1 fruit fly cellular context compared by ENCODE assay signal in the genomic region with DNA sequence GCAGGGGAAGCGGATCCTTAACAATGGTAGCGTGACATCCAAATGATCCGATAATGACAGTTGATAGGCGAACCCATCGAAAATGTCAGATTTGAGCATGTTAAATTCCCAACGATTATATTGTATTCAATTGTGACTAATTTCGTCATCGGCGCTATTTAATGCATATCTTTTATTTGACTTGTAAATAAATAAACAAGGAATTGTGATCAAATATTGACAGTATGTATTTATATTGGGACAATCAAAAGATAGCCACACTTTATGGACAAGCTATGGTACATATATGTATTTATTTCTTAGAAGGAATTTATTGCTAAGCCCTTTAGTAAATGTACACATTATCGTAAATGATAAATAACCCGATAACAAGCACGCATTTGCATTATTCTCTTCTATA.
TF ChIP-seq lines count a peak whose summit lies in the region.

No protein-coding gene starts in this region.

TF ChIP-seq in whole organism, embryonic, 481 proteins besides CTCF, POLR2A, EP300 and RAD21 (continued from another document and continues in another):
- no peak for TF ChIP-seq ranshi (GFP tag; IDR thresholded peaks at IDR 0.05; lab: Robert Waterston, UW)
- no peak for TF ChIP-seq CG3838 (GFP tag; optimal IDR thresholded peaks at IDR 0.05; lab: Kevin White, UChicago)
- TF ChIP-seq CG1024 (GFP tag; IDR thresholded peaks at IDR 0.05; lab: Robert Waterston, UW): no peak
- TF ChIP-seq fd102C (GFP tag; optimal IDR thresholded peaks at IDR 0.05; lab: Kevin White, UChicago): no peak
- TF ChIP-seq Meics (GFP tag; optimal IDR thresholded peaks at IDR 0.05; lab: Kevin White, UChicago): no peak
- no peak for TF ChIP-seq wek (GFP tag; optimal IDR thresholded peaks at IDR 0.05; lab: Kevin White, UChicago)
- TF ChIP-seq CG14965 (GFP tag; optimal IDR thresholded peaks at IDR 0.05; lab: Kevin White, UChicago; ENCODE audit: borderline replicate concordance): no peak
- no peak for TF ChIP-seq Fer1 (GFP tag; optimal IDR thresholded peaks at IDR 0.05; lab: Kevin White, UChicago)
- peak; percentile 35; the same call in 1 of the 2 replicates for TF ChIP-seq chm (GFP tag; IDR thresholded peaks at IDR 0.05; lab: Robert Waterston, UW)
- TF ChIP-seq Med (GFP tag; lab: Kevin White, UChicago): no peak
- TF ChIP-seq Myb (GFP tag; optimal IDR thresholded peaks at IDR 0.05; lab: Kevin White, UChicago): no peak
- TF ChIP-seq Awh (GFP tag; IDR thresholded peaks at IDR 0.05; lab: Robert Waterston, UW): no peak
- TF ChIP-seq row (GFP tag; IDR thresholded peaks at IDR 0.05; lab: Robert Waterston, UW): no peak
- no peak for TF ChIP-seq fru (optimal IDR thresholded peaks at IDR 0.05; lab: Kevin White, UChicago)
- TF ChIP-seq kah (GFP tag; optimal IDR thresholded peaks at IDR 0.05; lab: Kevin White, UChicago): no peak
- TF ChIP-seq CG13775 (GFP tag; optimal IDR thresholded peaks at IDR 0.05; lab: Kevin White, UChicago): no peak
- no peak for TF ChIP-seq CG4820 (GFP tag; optimal IDR thresholded peaks at IDR 0.05; lab: Kevin White, UChicago)
- TF ChIP-seq Nf-YB (GFP tag; optimal IDR thresholded peaks at IDR 0.05; lab: Kevin White, UChicago): no peak
- TF ChIP-seq CG13894 (tag; optimal IDR thresholded peaks at IDR 0.05; lab: Kevin White, UChicago): no peak
- TF ChIP-seq corto (GFP tag; optimal IDR thresholded peaks at IDR 0.05; lab: Kevin White, UChicago): no peak
- TF ChIP-seq mam (GFP tag; optimal IDR thresholded peaks at IDR 0.05; lab: Kevin White, UChicago): no peak
- TF ChIP-seq CG17912 (GFP tag; optimal IDR thresholded peaks at IDR 0.05; lab: Kevin White, UChicago): no peak
- TF ChIP-seq CG17802 (tag; optimal IDR thresholded peaks at IDR 0.05; lab: Kevin White, UChicago): no peak
- no peak for TF ChIP-seq tup (GFP tag; optimal IDR thresholded peaks at IDR 0.05; lab: Kevin White, UChicago)
- no peak for TF ChIP-seq crol (GFP tag; IDR thresholded peaks at IDR 0.05; lab: Robert Waterston, UW)
- TF ChIP-seq CG6654 (GFP tag; optimal IDR thresholded peaks at IDR 0.05; lab: Kevin White, UChicago): no peak
- TF ChIP-seq CG11093 (GFP tag; IDR thresholded peaks at IDR 0.05; lab: Robert Waterston, UW): no peak
- TF ChIP-seq chn (GFP tag; optimal IDR thresholded peaks at IDR 0.05; lab: Kevin White, UChicago): no peak
- TF ChIP-seq NK7.1 (GFP tag; optimal IDR thresholded peaks at IDR 0.05; lab: Kevin White, UChicago): no peak
- TF ChIP-seq nerfin-1 (tag; optimal IDR thresholded peaks at IDR 0.05; lab: Kevin White, UChicago): peak; percentile 7
- no peak for TF ChIP-seq sc (optimal IDR thresholded peaks at IDR 0.05; lab: Kevin White, UChicago)
- no peak for TF ChIP-seq sc (GFP tag; optimal IDR thresholded peaks at IDR 0.05; lab: Kevin White, UChicago)
- no peak for TF ChIP-seq CG15073 (GFP tag; optimal IDR thresholded peaks at IDR 0.05; lab: Kevin White, UChicago)
- TF ChIP-seq HmgZ (tag; optimal IDR thresholded peaks at IDR 0.05; lab: Kevin White, UChicago): no peak
- no peak for TF ChIP-seq CG3065 (GFP tag; optimal IDR thresholded peaks at IDR 0.05; lab: Kevin White, UChicago)
- no peak for TF ChIP-seq emc (GFP tag; optimal IDR thresholded peaks at IDR 0.05; lab: Kevin White, UChicago)
- TF ChIP-seq sr (GFP tag; IDR thresholded peaks at IDR 0.05; lab: Robert Waterston, UW): no peak
- TF ChIP-seq esg (GFP tag; conservative IDR thresholded peaks at IDR 0.05; lab: Robert Waterston, UW): no peak
- no peak for TF ChIP-seq CG12155 (GFP tag; optimal IDR thresholded peaks at IDR 0.05; lab: Kevin White, UChicago)
- TF ChIP-seq CG30403 (GFP tag; optimal IDR thresholded peaks at IDR 0.05; lab: Kevin White, UChicago): no peak
- peak; percentile 22 for TF ChIP-seq CG8924 (tag; optimal IDR thresholded peaks at IDR 0.05; lab: Kevin White, UChicago)
- no peak for TF ChIP-seq CG4282 (GFP tag; optimal IDR thresholded peaks at IDR 0.05; lab: Kevin White, UChicago)
- no peak for TF ChIP-seq Rx (GFP tag; IDR thresholded peaks at IDR 0.05; lab: Robert Waterston, UW)
- no peak for TF ChIP-seq Xbp1 (GFP tag; optimal IDR thresholded peaks at IDR 0.05; lab: Kevin White, UChicago)
- no peak for TF ChIP-seq CG12744 (GFP tag; optimal IDR thresholded peaks at IDR 0.05; lab: Kevin White, UChicago)
- no peak for TF ChIP-seq exex (tag; optimal IDR thresholded peaks at IDR 0.05; lab: Kevin White, UChicago)
- no peak for TF ChIP-seq Ets65A (GFP tag; lab: Kevin White, UChicago)
- TF ChIP-seq run (tag; optimal IDR thresholded peaks at IDR 0.05; lab: Kevin White, UChicago): no peak
- no peak for TF ChIP-seq Hmr (GFP tag; optimal IDR thresholded peaks at IDR 0.05; lab: Kevin White, UChicago)
- TF ChIP-seq CG7556 (GFP tag; optimal IDR thresholded peaks at IDR 0.05; lab: Kevin White, UChicago): no peak
- TF ChIP-seq C15 (GFP tag; IDR thresholded peaks at IDR 0.05; lab: Robert Waterston, UW): no peak
- no peak for TF ChIP-seq CG17361 (GFP tag; IDR thresholded peaks at IDR 0.05; lab: Robert Waterston, UW)
- no peak for TF ChIP-seq otp (GFP tag; IDR thresholded peaks at IDR 0.05; lab: Robert Waterston, UW)
- no peak for TF ChIP-seq ato (GFP tag; IDR thresholded peaks at IDR 0.05; lab: Robert Waterston, UW; ENCODE audit: partially characterized antibody)
- no peak for TF ChIP-seq CG43689 (GFP tag; IDR thresholded peaks at IDR 0.05; lab: Robert Waterston, UW)
- no peak for TF ChIP-seq ham (GFP tag; IDR thresholded peaks at IDR 0.05; lab: Robert Waterston, UW)
- TF ChIP-seq mld (GFP tag; IDR thresholded peaks at IDR 0.05; lab: Robert Waterston, UW; ENCODE audit: partially characterized antibody): no peak
- TF ChIP-seq CG32532 (GFP tag; IDR thresholded peaks at IDR 0.05; lab: Robert Waterston, UW): no peak
- TF ChIP-seq Nf-YA (GFP tag; IDR thresholded peaks at IDR 0.05; lab: Robert Waterston, UW): no peak
- TF ChIP-seq CG11560 (tag; IDR thresholded peaks at IDR 0.05; lab: Robert Waterston, UW): no peak
- no peak for TF ChIP-seq CG8281 (tag; optimal IDR thresholded peaks at IDR 0.05; lab: Kevin White, UChicago)
- TF ChIP-seq vnd (GFP tag; IDR thresholded peaks at IDR 0.05; lab: Robert Waterston, UW; ENCODE audit: partially characterized antibody): no peak
- TF ChIP-seq CG13424 (tag; optimal IDR thresholded peaks at IDR 0.05; lab: Kevin White, UChicago): no peak
- TF ChIP-seq tx (GFP tag; optimal IDR thresholded peaks at IDR 0.05; lab: Kevin White, UChicago): no peak
- TF ChIP-seq CG31224 (GFP tag; IDR thresholded peaks at IDR 0.05; lab: Robert Waterston, UW): no peak
- TF ChIP-seq CG1647 (GFP tag; optimal IDR thresholded peaks at IDR 0.05; lab: Kevin White, UChicago): no peak
- no peak for TF ChIP-seq ap (GFP tag; IDR thresholded peaks at IDR 0.05; lab: Robert Waterston, UW)
- TF ChIP-seq CG6689 (GFP tag; IDR thresholded peaks at IDR 0.05; lab: Robert Waterston, UW): no peak
- TF ChIP-seq MBD-R2 (GFP tag; IDR thresholded peaks at IDR 0.05; lab: Robert Waterston, UW): no peak
- no peak for TF ChIP-seq eyg (GFP tag; optimal IDR thresholded peaks at IDR 0.05; lab: Kevin White, UChicago)
- no peak for TF ChIP-seq knrl (GFP tag; IDR thresholded peaks at IDR 0.05; lab: Robert Waterston, UW; ENCODE audit: partially characterized antibody)
- peak; percentile 26 for TF ChIP-seq tap (tag; optimal IDR thresholded peaks at IDR 0.05; lab: Kevin White, UChicago)
- TF ChIP-seq CG18011 (GFP tag; optimal IDR thresholded peaks at IDR 0.05; lab: Kevin White, UChicago): no peak
- no peak for TF ChIP-seq Drgx (GFP tag; IDR thresholded peaks at IDR 0.05; lab: Robert Waterston, UW)
- no peak for TF ChIP-seq wdn (GFP tag; IDR thresholded peaks at IDR 0.05; lab: Robert Waterston, UW)
- TF ChIP-seq CG9876 (GFP tag; optimal IDR thresholded peaks at IDR 0.05; lab: Kevin White, UChicago): no peak
- TF ChIP-seq CG14860 (GFP tag; IDR thresholded peaks at IDR 0.05; lab: Robert Waterston, UW; ENCODE audit: partially characterized antibody): no peak
- no peak for TF ChIP-seq Trl (optimal IDR thresholded peaks at IDR 0.05; lab: Kevin White, UChicago)
- TF ChIP-seq Trl (GFP tag; optimal IDR thresholded peaks at IDR 0.05; lab: Kevin White, UChicago): no peak
- no peak for TF ChIP-seq Tbp (GFP tag; optimal IDR thresholded peaks at IDR 0.05; lab: Kevin White, UChicago)
- no peak for TF ChIP-seq Poxn (GFP tag; IDR thresholded peaks at IDR 0.05; lab: Robert Waterston, UW)
- TF ChIP-seq repo (GFP tag; optimal IDR thresholded peaks at IDR 0.05; lab: Kevin White, UChicago): no peak
- no peak for TF ChIP-seq Hr3 (GFP tag; optimal IDR thresholded peaks at IDR 0.05; lab: Kevin White, UChicago)
- no peak for TF ChIP-seq CG10654 (GFP tag; optimal IDR thresholded peaks at IDR 0.05; lab: Kevin White, UChicago)
- no peak for TF ChIP-seq CG31365 (tag; optimal IDR thresholded peaks at IDR 0.05; lab: Kevin White, UChicago)
- TF ChIP-seq Rfx (GFP tag; IDR thresholded peaks at IDR 0.05; lab: Robert Waterston, UW): no peak
- TF ChIP-seq CG9797 (GFP tag; optimal IDR thresholded peaks at IDR 0.05; lab: Kevin White, UChicago): no peak
- TF ChIP-seq CG3407 (GFP tag; optimal IDR thresholded peaks at IDR 0.05; lab: Kevin White, UChicago): no peak
- TF ChIP-seq crc (GFP tag; optimal IDR thresholded peaks at IDR 0.05; lab: Kevin White, UChicago): no peak
- no peak for TF ChIP-seq CG11723 (GFP tag; optimal IDR thresholded peaks at IDR 0.05; lab: Kevin White, UChicago)
- no peak for TF ChIP-seq CG16813 (GFP tag; IDR thresholded peaks at IDR 0.05; lab: Robert Waterston, UW; ENCODE audit: partially characterized antibody)
- TF ChIP-seq CG12299 (tag; optimal IDR thresholded peaks at IDR 0.05; lab: Kevin White, UChicago): no peak
- no peak for TF ChIP-seq Pdp1 (GFP tag; optimal IDR thresholded peaks at IDR 0.05; lab: Kevin White, UChicago)
- TF ChIP-seq CG6683 (GFP tag; optimal IDR thresholded peaks at IDR 0.05; lab: Kevin White, UChicago): no peak
- TF ChIP-seq CG16863 (GFP tag; optimal IDR thresholded peaks at IDR 0.05; lab: Kevin White, UChicago): no peak
- no peak for TF ChIP-seq Ssrp (tag; optimal IDR thresholded peaks at IDR 0.05; lab: Kevin White, UChicago)
- no peak for TF ChIP-seq gro (GFP tag; optimal IDR thresholded peaks at IDR 0.05; lab: Kevin White, UChicago)
- TF ChIP-seq Dref (GFP tag; IDR thresholded peaks at IDR 0.05; lab: Robert Waterston, UW): no peak
- no peak for TF ChIP-seq HLH3B (GFP tag; IDR thresholded peaks at IDR 0.05; lab: Robert Waterston, UW)
- no peak for TF ChIP-seq pros (GFP tag; optimal IDR thresholded peaks at IDR 0.05; lab: Kevin White, UChicago)
- TF ChIP-seq prd (optimal IDR thresholded peaks at IDR 0.05; lab: Kevin White, UChicago): no peak
- no peak for TF ChIP-seq prd (GFP tag; IDR thresholded peaks at IDR 0.05; lab: Robert Waterston, UW)
- TF ChIP-seq CG14050 (GFP tag; IDR thresholded peaks at IDR 0.05; lab: Robert Waterston, UW): no peak
- TF ChIP-seq ro (GFP tag; IDR thresholded peaks at IDR 0.05; lab: Robert Waterston, UW): no peak
- no peak for TF ChIP-seq Dll (GFP tag; IDR thresholded peaks at IDR 0.05; lab: Robert Waterston, UW; ENCODE audit: partially characterized antibody)
- no peak for TF ChIP-seq CG15514 (GFP tag; optimal IDR thresholded peaks at IDR 0.05; lab: Kevin White, UChicago)
- TF ChIP-seq unc-4 (GFP tag; IDR thresholded peaks at IDR 0.05; lab: Robert Waterston, UW; ENCODE audit: partially characterized antibody): no peak
- TF ChIP-seq cas (GFP tag; IDR thresholded peaks at IDR 0.05; lab: Robert Waterston, UW): no peak
- TF ChIP-seq D19B (GFP tag; optimal IDR thresholded peaks at IDR 0.05; lab: Kevin White, UChicago): no peak
- no peak for TF ChIP-seq CG4730 (GFP tag; IDR thresholded peaks at IDR 0.05; lab: Robert Waterston, UW)
- TF ChIP-seq CG15479 (GFP tag; optimal IDR thresholded peaks at IDR 0.05; lab: Kevin White, UChicago): no peak
- no peak for TF ChIP-seq CG18599 (GFP tag; optimal IDR thresholded peaks at IDR 0.05; lab: Kevin White, UChicago)
- TF ChIP-seq CG10431 (GFP tag; optimal IDR thresholded peaks at IDR 0.05; lab: Kevin White, UChicago): no peak
- no peak for TF ChIP-seq lab (GFP tag; optimal IDR thresholded peaks at IDR 0.05; lab: Kevin White, UChicago)
- no peak for TF ChIP-seq CG6175 (GFP tag; IDR thresholded peaks at IDR 0.05; lab: Robert Waterston, UW)
- no peak for TF ChIP-seq CG13296 (GFP tag; optimal IDR thresholded peaks at IDR 0.05; lab: Kevin White, UChicago)
- TF ChIP-seq Ets97D (GFP tag; optimal IDR thresholded peaks at IDR 0.05; lab: Kevin White, UChicago): no peak
- TF ChIP-seq Max (GFP tag; optimal IDR thresholded peaks at IDR 0.05; lab: Kevin White, UChicago): no peak
- TF ChIP-seq z (GFP tag; IDR thresholded peaks at IDR 0.05; lab: Robert Waterston, UW): no peak
- TF ChIP-seq E2f2 (GFP tag; IDR thresholded peaks at IDR 0.05; lab: Robert Waterston, UW): no peak
- no peak for TF ChIP-seq nerfin-2 (GFP tag; IDR thresholded peaks at IDR 0.05; lab: Robert Waterston, UW; ENCODE audit: partially characterized antibody)
- no peak for TF ChIP-seq fu2 (GFP tag; optimal IDR thresholded peaks at IDR 0.05; lab: Kevin White, UChicago)
- no peak for TF ChIP-seq yki (optimal IDR thresholded peaks at IDR 0.05; lab: Kevin White, UChicago)
- no peak for TF ChIP-seq odd (GFP tag; optimal IDR thresholded peaks at IDR 0.05; lab: Kevin White, UChicago)
- TF ChIP-seq CG3995 (GFP tag; optimal IDR thresholded peaks at IDR 0.05; lab: Kevin White, UChicago): no peak
- no peak for TF ChIP-seq CG2129 (GFP tag; IDR thresholded peaks at IDR 0.05; lab: Robert Waterston, UW; ENCODE audit: partially characterized antibody)
- TF ChIP-seq CG1792 (GFP tag; optimal IDR thresholded peaks at IDR 0.05; lab: Kevin White, UChicago): no peak
- no peak for TF ChIP-seq CG12391 (tag; optimal IDR thresholded peaks at IDR 0.05; lab: Kevin White, UChicago)
- TF ChIP-seq CG17186 (GFP tag; optimal IDR thresholded peaks at IDR 0.05; lab: Kevin White, UChicago): no peak
- no peak for TF ChIP-seq lilli (GFP tag; optimal IDR thresholded peaks at IDR 0.05; lab: Kevin White, UChicago)
- no peak for TF ChIP-seq CG15269 (tag; optimal IDR thresholded peaks at IDR 0.05; lab: Kevin White, UChicago)
- no peak for TF ChIP-seq CG16815 (GFP tag; optimal IDR thresholded peaks at IDR 0.05; lab: Kevin White, UChicago)
- TF ChIP-seq kni (GFP tag; optimal IDR thresholded peaks at IDR 0.05; lab: Kevin White, UChicago): no peak
- TF ChIP-seq CG15011 (GFP tag; optimal IDR thresholded peaks at IDR 0.05; lab: Kevin White, UChicago): peak; percentile 28
- no peak for TF ChIP-seq gt (GFP tag; IDR thresholded peaks at IDR 0.05; lab: Robert Waterston, UW)
- TF ChIP-seq lmd (GFP tag; IDR thresholded peaks at IDR 0.05; lab: Robert Waterston, UW): no peak
- TF ChIP-seq CG8388 (GFP tag; optimal IDR thresholded peaks at IDR 0.05; lab: Kevin White, UChicago): no peak
